Fruit fly (Drosophila melanogaster): ENCODE data around the gene Vps29.

Gene Vps29

dm6 chr2L:1142730-1143281, 7.8 kb upstream of the Vps29 start, which contains the start of gene MFS3:
MFS3 (plus strand) TSS chr2L:1143201.
- TF ChIP-seq Dll (optimal IDR thresholded peaks at IDR 0.05) (peak; percentile 18), usp (GFP tag; optimal IDR thresholded peaks at IDR 0.05) (no peak), CG8478 (optimal IDR thresholded peaks at IDR 0.05) (no peak)

- TF ChIP-seq Dll (optimal IDR thresholded peaks at IDR 0.05) (no peak), psq (optimal IDR thresholded peaks at IDR 0.05) (no peak)
Measured at dm6 chr2L:1143286-1143685, 7.3 kb upstream of the Vps29 start.

dm6 chr2L:1144371-1145360, 5.9 kb upstream of the Vps29 start:
- no peak for TF ChIP-seq usp (GFP tag; optimal IDR thresholded peaks at IDR 0.05)
- no peak for TF ChIP-seq CG8478 (optimal IDR thresholded peaks at IDR 0.05)
- TF ChIP-seq pan (optimal IDR thresholded peaks at IDR 0.05), result peak; percentile 75
- TF ChIP-seq EcR (GFP tag; optimal IDR thresholded peaks at IDR 0.05), result no peak
- no peak for TF ChIP-seq Dll (optimal IDR thresholded peaks at IDR 0.05)
- no peak for TF ChIP-seq psq (optimal IDR thresholded peaks at IDR 0.05)

dm6 chr2L:1147656-1148055, 2.9 kb upstream of the Vps29 start:
- TF ChIP-seq Dll (optimal IDR thresholded peaks at IDR 0.05) (no peak), CG8478 (optimal IDR thresholded peaks at IDR 0.05) (no peak), pan (optimal IDR thresholded peaks at IDR 0.05) (no peak), psq (optimal IDR thresholded peaks at IDR 0.05) (no peak)

DNA sequence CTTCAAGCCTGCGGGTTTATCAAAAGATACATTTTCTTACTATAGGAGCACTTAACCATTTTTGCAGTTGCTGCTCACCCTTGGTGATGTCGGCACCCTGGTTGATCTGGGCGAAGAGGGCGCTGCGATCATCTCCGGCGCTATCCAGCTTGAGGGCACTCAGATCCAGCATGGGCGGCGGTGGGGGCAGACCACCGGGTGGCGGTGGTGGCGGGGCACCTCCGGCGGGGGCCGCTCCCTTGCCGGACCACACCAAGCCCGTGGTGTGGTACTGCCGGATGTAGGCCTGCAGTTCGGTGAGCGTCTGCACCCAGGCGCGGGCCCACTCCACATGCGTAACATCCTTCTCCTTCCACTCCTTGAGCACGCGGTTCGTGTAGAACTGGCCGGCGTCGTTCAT, 2.1 kb downstream of the Vps29 start:
- TF ChIP-seq Dll (optimal IDR thresholded peaks at IDR 0.05) (no peak), psq (optimal IDR thresholded peaks at IDR 0.05) (no peak), CG8478 (optimal IDR thresholded peaks at IDR 0.05) (no peak)

DNA sequence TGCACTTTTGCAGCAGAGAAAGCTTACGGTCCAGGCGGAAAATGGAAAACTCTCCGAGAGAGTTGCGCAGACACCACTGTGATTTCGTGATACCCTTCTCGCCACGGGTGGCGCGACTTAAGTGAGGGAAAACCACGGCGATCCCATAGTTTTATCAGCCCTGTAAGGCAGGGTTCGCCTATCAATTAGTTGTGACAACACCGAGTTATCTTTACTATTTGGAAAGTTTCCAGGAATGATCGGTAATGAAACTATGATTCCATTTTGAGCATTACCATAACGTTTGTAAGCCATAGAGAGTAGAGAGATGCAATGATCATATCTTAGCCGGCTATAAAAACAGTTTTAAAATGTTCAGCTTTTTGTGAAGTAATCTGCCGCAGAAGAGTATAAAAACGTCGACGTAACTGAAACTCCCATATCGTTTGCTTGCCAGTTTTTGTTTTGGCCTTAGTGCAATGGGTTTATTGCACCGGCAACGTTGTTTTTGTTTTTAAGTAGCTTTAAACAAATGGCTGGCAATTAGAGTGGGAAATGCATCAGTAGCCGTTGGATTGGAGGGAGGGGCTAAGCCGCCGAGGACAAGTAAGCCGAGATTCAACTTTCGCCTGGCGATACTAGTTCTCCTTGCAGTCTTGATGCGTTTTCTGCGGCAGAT, 6.2 kb downstream of the Vps29 start:
- TF ChIP-seq usp (GFP tag; optimal IDR thresholded peaks at IDR 0.05) (no peak), pan (optimal IDR thresholded peaks at IDR 0.05) (no peak), EcR (GFP tag; optimal IDR thresholded peaks at IDR 0.05) (no peak), psq (optimal IDR thresholded peaks at IDR 0.05) (no peak), CG8478 (optimal IDR thresholded peaks at IDR 0.05) (no peak), Dll (optimal IDR thresholded peaks at IDR 0.05) (no peak)

dm6 chr2L:1157357-1157678, 6.8 kb downstream of the Vps29 start:
- TF ChIP-seq pan (optimal IDR thresholded peaks at IDR 0.05) (no peak), Dll (optimal IDR thresholded peaks at IDR 0.05) (no peak), usp (GFP tag; optimal IDR thresholded peaks at IDR 0.05) (no peak), CG8478 (optimal IDR thresholded peaks at IDR 0.05) (no peak), EcR (GFP tag; optimal IDR thresholded peaks at IDR 0.05) (no peak), psq (optimal IDR thresholded peaks at IDR 0.05) (no peak)

DNA sequence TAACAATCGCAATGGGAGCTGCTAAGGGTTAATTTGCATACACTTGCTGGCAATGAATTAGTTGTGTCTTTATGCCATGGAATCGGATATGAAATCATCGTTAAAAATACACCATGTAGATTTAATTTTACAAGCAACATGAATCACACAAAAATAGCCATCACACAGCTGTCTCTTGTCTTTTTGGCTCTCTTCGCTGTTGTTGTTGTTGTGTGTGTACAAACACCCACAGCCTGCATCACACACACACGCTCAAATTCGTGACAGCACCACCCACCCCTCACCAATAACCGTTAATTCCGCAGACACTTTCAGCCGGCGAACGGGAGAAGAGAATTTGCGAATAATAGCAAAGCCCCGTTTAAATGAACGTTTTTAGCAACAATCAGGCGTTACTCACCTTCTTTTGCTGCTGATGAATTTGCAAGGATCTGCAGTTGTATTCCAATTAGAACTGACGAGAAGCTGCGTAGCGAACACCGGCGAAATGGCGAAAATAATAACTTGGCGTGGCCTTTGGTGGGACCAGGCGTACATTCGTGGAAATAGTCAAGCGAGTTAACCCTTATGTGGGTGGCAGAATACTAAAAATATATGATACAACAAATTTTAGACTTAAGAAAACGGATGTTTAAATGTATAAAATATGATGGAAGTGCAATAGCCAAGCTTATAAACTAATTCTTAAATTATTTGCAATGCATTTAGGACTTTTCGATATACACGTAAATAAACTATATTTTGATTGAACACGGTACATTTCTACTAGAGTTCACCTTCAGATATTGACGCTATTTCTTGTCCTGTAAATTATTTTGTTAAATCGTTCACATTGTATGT, 7.3 kb downstream of the Vps29 start, which contains the start of gene capt:
Gene capt (minus strand): TSS at position 584 of the 840 bp plus-strand sequence.
- no peak for TF ChIP-seq CG8478 (optimal IDR thresholded peaks at IDR 0.05)
- no peak for TF ChIP-seq pan (optimal IDR thresholded peaks at IDR 0.05)
- TF ChIP-seq EcR (GFP tag; optimal IDR thresholded peaks at IDR 0.05), result no peak
- TF ChIP-seq usp (GFP tag; optimal IDR thresholded peaks at IDR 0.05), result no peak
- TF ChIP-seq Dll (optimal IDR thresholded peaks at IDR 0.05), result no peak
- TF ChIP-seq psq (optimal IDR thresholded peaks at IDR 0.05), result no peak

- TF ChIP-seq EcR (GFP tag; optimal IDR thresholded peaks at IDR 0.05) (no peak), pan (optimal IDR thresholded peaks at IDR 0.05) (no peak), psq (optimal IDR thresholded peaks at IDR 0.05) (no peak), Dll (optimal IDR thresholded peaks at IDR 0.05) (no peak), usp (GFP tag; optimal IDR thresholded peaks at IDR 0.05) (no peak), CG8478 (optimal IDR thresholded peaks at IDR 0.05) (no peak)
Measured at dm6 chr2L:1158519-1159319, 8.2 kb downstream of the Vps29 start, which contains the start of gene Tango14. Tango14 (plus strand) TSS chr2L:1158661.

dm6 chr2L:1163538-1164143, 13.1 kb downstream of the Vps29 start, which contains the start of gene CG5080:
CG5080 (minus strand) TSS chr2L:1163886.
- no peak for TF ChIP-seq pan (optimal IDR thresholded peaks at IDR 0.05)
- no peak for TF ChIP-seq EcR (GFP tag; optimal IDR thresholded peaks at IDR 0.05)
- no peak for TF ChIP-seq Dll (optimal IDR thresholded peaks at IDR 0.05)
- TF ChIP-seq psq (optimal IDR thresholded peaks at IDR 0.05), result no peak
- no peak for TF ChIP-seq usp (GFP tag; optimal IDR thresholded peaks at IDR 0.05)
- no peak for TF ChIP-seq CG8478 (optimal IDR thresholded peaks at IDR 0.05)
